Fruit fly (Drosophila melanogaster) ovary, adult (tissue): ENCODE results near the gene CG10466.

Source experiments
- CG17801 ChIP-seq: fragments of 200-800 bp; optimal IDR thresholded peaks from 2 replicates; lab custom pipeline; 2019; ENCODE audit warnings: missing biosample characterization, mild to moderate bottlenecking, missing genetic modification characterization, moderate library complexity; ENCODE audit not compliant: partially characterized antibody

The CG10466 gene

dm6 chr2L:19831388-19831787 is 39.5 kb downstream of the CG10466 start:
- TF ChIP-seq CG17801 (GFP tag; lab: Kevin White, UChicago) = no peak

dm6 chr2L:19835186-19835585 is 43.3 kb downstream of the CG10466 start:
- no peak for TF ChIP-seq CG17801 (GFP tag; lab: Kevin White, UChicago)

dm6 chr2L:19836226-19836625 is 44.3 kb downstream of the CG10466 start:
- TF ChIP-seq CG17801 (GFP tag; lab: Kevin White, UChicago) = no peak
